Worm (Caenorhabditis elegans) whole organism, early embryonic: Measurements from ENCODE around the gene odr-8.
A peak's percentile ranks its signal among the peaks of the same experiment; 100 is the strongest.
"Not testable (repeated sequence)": the region's sequence is repeated elsewhere in the genome, so short reads cannot be mapped to it uniquely, and the experiment has no call there.

ENCODE experiments used
- ama-1 ChIP-seq: fragments of 150-350 bp; optimal IDR thresholded peaks from 2 replicates; lab custom pipeline; 2014
- ceh-13 ChIP-seq: fragments of 200-800 bp; sonication (Bioruptor generic); optimal IDR thresholded peaks from 2 replicates; lab custom pipeline; 2018; ENCODE audit warnings: mild to moderate bottlenecking, missing genetic modification characterization, missing compliant biosample characterization
- ceh-36 ChIP-seq: sonication (generic microtip); optimal IDR thresholded peaks from 2 replicates; lab custom pipeline; 2016; ENCODE audit warnings: missing genetic modification characterization, inconsistent platforms, missing compliant biosample characterization
- flt-1 ChIP-seq: fragments of 200-800 bp; sonication (Bioruptor generic); IDR thresholded peaks from 2 replicates; pipeline ENCODE4 v1.3.6; 2022; ENCODE audit warnings: missing genetic modification characterization, missing compliant biosample characterization
- hmg-4 ChIP-seq: fragments of 200-800 bp; sonication (Bioruptor generic); optimal IDR thresholded peaks from 2 replicates; lab custom pipeline; 2018; ENCODE audit warnings: mild to moderate bottlenecking, missing genetic modification characterization, missing compliant biosample characterization
- hnd-1 ChIP-seq: sonication (generic microtip); optimal IDR thresholded peaks from 2 replicates; lab custom pipeline; 2016; ENCODE audit warnings: missing genetic modification characterization, missing compliant biosample characterization
- pes-1 ChIP-seq: fragments of 200-800 bp; sonication (Bioruptor generic); IDR thresholded peaks from 2 replicates; pipeline ENCODE4 v1.3.6; 2022; ENCODE audit warnings: missing genetic modification reagents, missing genetic modification characterization, missing compliant biosample characterization
- tbx-37 ChIP-seq: fragments of 200-800 bp; sonication (Bioruptor generic); conservative IDR thresholded peaks from 2 replicates; pipeline ENCODE4 v1.3.6; 2022; ENCODE audit warnings: missing genetic modification reagents, missing genetic modification characterization, missing compliant biosample characterization
- tra-4 ChIP-seq: sonication (generic microtip); optimal IDR thresholded peaks from 2 replicates; lab custom pipeline; 2017; ENCODE audit warnings: missing genetic modification characterization, missing compliant biosample characterization

- TF ChIP-seq ceh-13 (GFP tag; lab: Kevin White, UChicago); hmg-4 (GFP tag; lab: Kevin White, UChicago); ama-1; tra-4 (tag; lab: Kevin White, UChicago); flt-1 (GFP tag; lab: Robert Waterston, UW); hnd-1 (tag; lab: Kevin White, UChicago); pes-1 (GFP tag; lab: Robert Waterston, UW); tbx-37: not testable (repeated sequence)
- TF ChIP-seq ceh-36, result peak; percentile 19
These were observed 31.0 kb downstream of the odr-8 start for ce11 chrIV:6551359-6552031.
